Fruit fly (Drosophila melanogaster) whole organism, prepupa: Measurements from ENCODE around the gene Gr22f.

Experiments
- CG11294 ChIP-seq: fragments of 200-800 bp; sonication (Bioruptor generic); IDR thresholded peaks from 2 replicates; pipeline ENCODE4 v1.3.6; 2022; ENCODE audit warnings: missing biosample characterization, missing genetic modification characterization
- CG11902 ChIP-seq: fragments of 200-800 bp; sonication (Bioruptor generic); optimal IDR thresholded peaks from 3 replicates; lab custom pipeline; 2016; ENCODE audit warnings: missing biosample characterization, missing genetic modification characterization
- CG3032 ChIP-seq: fragments of 200-800 bp; optimal IDR thresholded peaks from 2 replicates; lab custom pipeline; 2019; ENCODE audit warnings: missing biosample characterization, mild to moderate bottlenecking, missing genetic modification characterization, moderate library complexity
- CG31627 ChIP-seq: fragments of 200-800 bp; sonication (Bioruptor generic); optimal IDR thresholded peaks from 3 replicates; lab custom pipeline; 2016; ENCODE audit warnings: missing biosample characterization, missing genetic modification characterization
- CG6808 ChIP-seq: fragments of 200-800 bp; sonication (Bioruptor generic); optimal IDR thresholded peaks from 3 replicates; lab custom pipeline; 2017; ENCODE audit warnings: missing biosample characterization, missing genetic modification characterization, mild to moderate bottlenecking, moderate library complexity, missing genetic modification reagents
- Eip93F ChIP-seq: fragments of 200-800 bp; sonication (Bioruptor generic); optimal IDR thresholded peaks from 2 replicates; lab custom pipeline; 2016; ENCODE audit warnings: missing biosample characterization, mild to moderate bottlenecking, missing genetic modification characterization
- OdsH ChIP-seq: fragments of 200-800 bp; sonication (Bioruptor generic); optimal IDR thresholded peaks from 3 replicates; lab custom pipeline; 2016; ENCODE audit warnings: missing biosample characterization, missing genetic modification characterization
- fkh ChIP-seq: fragments of 200-800 bp; sonication (Bioruptor generic); optimal IDR thresholded peaks from 3 replicates; lab custom pipeline; 2017; ENCODE audit warnings: missing biosample characterization, mild to moderate bottlenecking, missing genetic modification characterization, moderate library complexity

DNA sequence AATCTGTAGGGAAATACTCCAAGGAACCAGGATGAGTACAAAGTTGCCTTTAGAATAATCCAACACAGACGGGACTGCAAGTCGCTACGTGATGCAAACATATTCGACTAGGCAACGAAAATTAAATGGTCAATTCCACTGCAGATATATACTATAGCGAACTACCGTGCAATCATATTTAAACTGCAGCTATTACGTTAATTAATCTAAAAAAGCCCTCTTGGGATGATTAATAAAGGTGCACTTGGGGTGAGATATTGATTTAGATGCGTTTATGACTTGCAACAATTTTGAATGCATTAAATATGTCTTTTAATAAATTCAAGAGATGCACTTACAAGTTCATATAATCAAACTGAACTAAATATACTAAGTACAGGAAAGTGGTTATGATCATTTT is 35.5 kb upstream of the Gr22f start, which contains the start of gene Gr22c:
- TF ChIP-seq OdsH: no peak
- no peak for TF ChIP-seq CG11294 (GFP tag; lab: Robert Waterston, UW)
- TF ChIP-seq CG6808 (GFP tag; lab: Kevin White, UChicago): no peak
- no peak for TF ChIP-seq CG11902 (GFP tag; lab: Kevin White, UChicago)
- no peak for TF ChIP-seq CG31627 (GFP tag; lab: Kevin White, UChicago)
- no peak for TF ChIP-seq fkh (GFP tag; lab: Kevin White, UChicago)
- TF ChIP-seq Eip93F (GFP tag; lab: Kevin White, UChicago): no peak
- TF ChIP-seq CG3032 (tag; lab: Kevin White, UChicago): no peak
